Worm (Caenorhabditis elegans) whole organism, L3 larva: ENCODE results near the gene W02D7.8.

Source experiments
- R02D3.7 ChIP-seq: fragments of 150-350 bp; optimal IDR thresholded peaks from 2 replicates; lab custom pipeline; 2014; ENCODE audit warnings: missing biosample characterization, missing genetic modification characterization
- aly-2 ChIP-seq: fragments of 150-350 bp; optimal IDR thresholded peaks from 2 replicates; lab custom pipeline; 2014; ENCODE audit warnings: missing biosample characterization, missing genetic modification characterization
- ama-1 ChIP-seq: fragments of 150-350 bp; optimal IDR thresholded peaks from 2 replicates; lab custom pipeline; 2018
- ceh-82 ChIP-seq: fragments of 150-350 bp; optimal IDR thresholded peaks from 2 replicates; lab custom pipeline; 2014; ENCODE audit warnings: missing biosample characterization, missing genetic modification characterization
- ceh-9 ChIP-seq: sonication (generic microtip); optimal IDR thresholded peaks from 2 replicates; lab custom pipeline; 2018; ENCODE audit warnings: missing biosample characterization, missing genetic modification characterization
- daf-12 ChIP-seq: fragments of 150-350 bp; optimal IDR thresholded peaks from 2 replicates; lab custom pipeline; 2014; ENCODE audit warnings: missing biosample characterization, missing genetic modification reagents, missing genetic modification characterization
- egl-27 ChIP-seq: sonication (generic microtip); optimal IDR thresholded peaks from 4 replicates; lab custom pipeline; 2017; ENCODE audit warnings: missing biosample characterization, missing genetic modification reagents, missing genetic modification characterization
- egl-5 ChIP-seq: fragments of 150-350 bp; optimal IDR thresholded peaks from 2 replicates; lab custom pipeline; 2017; ENCODE audit warnings: missing biosample characterization, missing genetic modification reagents, missing genetic modification characterization, inconsistent platforms
- elt-1 ChIP-seq: fragments of 150-350 bp; optimal IDR thresholded peaks from 2 replicates; lab custom pipeline; 2014; ENCODE audit warnings: missing biosample characterization, missing genetic modification characterization
- elt-2 ChIP-seq: sonication (generic microtip); optimal IDR thresholded peaks from 2 replicates; lab custom pipeline; 2016; ENCODE audit warnings: missing genetic modification reagents, mild to moderate bottlenecking, missing genetic modification characterization, missing compliant biosample characterization
- elt-3 ChIP-seq, 3 experiments: fragments of 150-350 bp in 1 of 3; sonication (generic microtip) in 2 of 3; optimal IDR thresholded peaks; 2 replicates in 2 of 3; 4 replicates in 1 of 3; lab custom pipeline; 2014 to 2017; ENCODE audit warnings: missing biosample characterization in 3 of 3, missing genetic modification characterization in 3 of 3
- eor-1 ChIP-seq, 2 experiments: fragments of 150-350 bp; optimal IDR thresholded peaks; 2 replicates each; lab custom pipeline; 2014 to 2018; ENCODE audit warnings: missing biosample characterization in 2 of 2, missing genetic modification characterization in 2 of 2
- fkh-2 ChIP-seq: fragments of 150-350 bp; optimal IDR thresholded peaks from 2 replicates; lab custom pipeline; 2014; ENCODE audit warnings: missing biosample characterization, missing genetic modification reagents, missing genetic modification characterization
- fos-1 ChIP-seq: fragments of 150-350 bp; optimal IDR thresholded peaks from 2 replicates; lab custom pipeline; 2014; ENCODE audit warnings: missing biosample characterization, missing genetic modification characterization
- hmg-11 ChIP-seq: sonication (generic microtip); optimal IDR thresholded peaks from 2 replicates; lab custom pipeline; 2016; ENCODE audit warnings: missing genetic modification characterization, missing compliant biosample characterization
- jun-1 ChIP-seq: fragments of 150-350 bp; optimal IDR thresholded peaks from 2 replicates; lab custom pipeline; 2014; ENCODE audit warnings: missing biosample characterization, missing genetic modification reagents, missing genetic modification characterization
- lin-15B ChIP-seq: fragments of 150-350 bp; optimal IDR thresholded peaks from 2 replicates; lab custom pipeline; 2014; ENCODE audit warnings: missing biosample characterization, missing genetic modification characterization
- lin-39 ChIP-seq: fragments of 150-350 bp; optimal IDR thresholded peaks from 2 replicates; lab custom pipeline; 2018; ENCODE audit warnings: missing biosample characterization, missing genetic modification reagents, missing genetic modification characterization
- mdl-1 ChIP-seq: fragments of 150-350 bp; optimal IDR thresholded peaks from 2 replicates; lab custom pipeline; 2014; ENCODE audit warnings: missing biosample characterization, missing genetic modification characterization
- nhr-12 ChIP-seq: fragments of 150-350 bp; optimal IDR thresholded peaks from 2 replicates; lab custom pipeline; 2014; ENCODE audit warnings: missing biosample characterization, missing genetic modification characterization
- nhr-237 ChIP-seq: fragments of 150-350 bp; optimal IDR thresholded peaks from 2 replicates; lab custom pipeline; 2014; ENCODE audit warnings: missing biosample characterization, missing genetic modification characterization
- nhr-25 ChIP-seq: sonication (generic microtip); optimal IDR thresholded peaks from 2 replicates; lab custom pipeline; 2017; ENCODE audit warnings: missing biosample characterization, missing genetic modification characterization
- nhr-28 ChIP-seq: fragments of 150-350 bp; optimal IDR thresholded peaks from 2 replicates; lab custom pipeline; 2014; ENCODE audit warnings: missing biosample characterization, missing genetic modification characterization
- nhr-43 ChIP-seq: sonication (generic microtip); optimal IDR thresholded peaks from 2 replicates; lab custom pipeline; 2016; ENCODE audit warnings: mild to moderate bottlenecking, missing genetic modification characterization, missing compliant biosample characterization; ENCODE audit not compliant: poor library complexity, severe bottlenecking
- nhr-67 ChIP-seq: fragments of 150-350 bp; optimal IDR thresholded peaks from 2 replicates; lab custom pipeline; 2014; ENCODE audit warnings: missing biosample characterization, missing genetic modification characterization
- nhr-76 ChIP-seq: fragments of 150-350 bp; sonication (generic microtip); optimal IDR thresholded peaks from 5 replicates; lab custom pipeline; 2014; ENCODE audit warnings: missing biosample characterization, missing genetic modification characterization
- pha-4 ChIP-seq: fragments of 150-350 bp; optimal IDR thresholded peaks from 2 replicates; lab custom pipeline; 2014; ENCODE audit warnings: missing biosample characterization, missing genetic modification reagents, missing genetic modification characterization
- pqm-1 ChIP-seq: fragments of 150-350 bp; optimal IDR thresholded peaks from 2 replicates; lab custom pipeline; 2017; ENCODE audit warnings: missing biosample characterization, missing genetic modification characterization, inconsistent platforms
- sea-2 ChIP-seq: fragments of 150-350 bp; sonication (generic microtip); optimal IDR thresholded peaks from 4 replicates; lab custom pipeline; 2014; ENCODE audit warnings: missing biosample characterization, missing genetic modification reagents, missing genetic modification characterization
- skn-1 ChIP-seq: fragments of 150-350 bp; optimal IDR thresholded peaks from 2 replicates; lab custom pipeline; 2014; ENCODE audit warnings: missing biosample characterization, missing genetic modification characterization
- snpc-4 ChIP-seq: fragments of 150-350 bp; optimal IDR thresholded peaks from 2 replicates; lab custom pipeline; 2014; ENCODE audit warnings: missing biosample characterization, missing genetic modification characterization
- tbx-2 ChIP-seq: sonication (generic microtip); optimal IDR thresholded peaks from 2 replicates; lab custom pipeline; 2016; ENCODE audit warnings: mild to moderate bottlenecking, missing genetic modification characterization, missing compliant biosample characterization
- unc-39 ChIP-seq: sonication (generic microtip); optimal IDR thresholded peaks from 4 replicates; lab custom pipeline; 2017; ENCODE audit warnings: missing biosample characterization, missing genetic modification characterization
- zag-1 ChIP-seq: fragments of 150-350 bp; optimal IDR thresholded peaks from 2 replicates; lab custom pipeline; 2014; ENCODE audit warnings: missing biosample characterization, missing genetic modification characterization
- ztf-11 ChIP-seq: fragments of 150-350 bp; optimal IDR thresholded peaks from 2 replicates; lab custom pipeline; 2014; ENCODE audit warnings: missing biosample characterization, missing genetic modification characterization
- ztf-4 ChIP-seq: fragments of 150-350 bp; optimal IDR thresholded peaks from 2 replicates; lab custom pipeline; 2014; ENCODE audit warnings: missing biosample characterization, missing genetic modification characterization

W02D7.8 gene

DNA sequence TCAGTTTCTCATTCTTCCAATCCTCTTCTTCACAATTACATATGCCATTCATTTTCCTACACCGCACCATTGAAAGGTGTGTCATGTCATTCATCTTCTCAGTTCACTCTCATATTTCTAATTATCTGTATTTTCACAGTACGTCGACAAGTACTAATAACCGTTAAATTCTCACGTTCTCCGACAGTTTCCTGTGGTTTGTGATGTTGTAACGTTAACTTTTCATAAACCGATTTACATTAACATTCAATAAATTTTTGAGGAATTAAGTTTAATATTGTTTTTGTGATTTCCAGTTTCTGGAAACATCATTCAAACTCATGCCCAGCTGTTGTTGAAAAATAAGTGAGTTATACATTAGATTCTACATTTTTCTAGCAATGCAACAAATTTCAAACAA, 28.1 kb upstream of the W02D7.8 start, which contains the start of gene tmd-2:
TSS of gene tmd-2 (plus strand) at position 301 of the 400 bp plus-strand sequence.
- TF ChIP-seq egl-5 (tag; lab: Kevin White, UChicago) (no peak), nhr-76 (tag; lab: Kevin White, UChicago) (no peak), zag-1 (no peak), daf-12 (tag; lab: Kevin White, UChicago) (no peak), fos-1 (tag; lab: Kevin White, UChicago) (no peak), R02D3.7 (tag; lab: Kevin White, UChicago) (no peak), elt-3 (tag; optimal IDR thresholded peaks at IDR 0.05; lab: Kevin White, UChicago) (no peak), egl-27 (tag; lab: Kevin White, UChicago) (no peak), nhr-43 (tag; lab: Kevin White, UChicago) (no peak), nhr-28 (tag; lab: Kevin White, UChicago) (no peak), ceh-9 (no peak), fkh-2 (tag; lab: Kevin White, UChicago) (no peak), ztf-4 (tag; lab: Kevin White, UChicago) (no peak), elt-2 (tag; lab: Kevin White, UChicago) (no peak)

- TF ChIP-seq nhr-67 (tag; lab: Kevin White, UChicago) (no peak), sea-2 (GFP tag; lab: Kevin White, UChicago) (no peak), elt-2 (tag; lab: Kevin White, UChicago) (no peak), nhr-237 (tag; lab: Kevin White, UChicago) (no peak), snpc-4 (tag; lab: Kevin White, UChicago) (no peak), elt-1 (no peak), fkh-2 (tag; lab: Kevin White, UChicago) (no peak), eor-1 (tag; optimal IDR thresholded peaks at IDR 0.05; lab: Kevin White, UChicago) (no peak), nhr-43 (tag; lab: Kevin White, UChicago) (no peak), unc-39 (tag; lab: Kevin White, UChicago) (no peak), ceh-82 (no peak), nhr-76 (tag; lab: Kevin White, UChicago) (no peak), ztf-11 (tag; lab: Kevin White, UChicago) (no peak), pqm-1 (tag; lab: Kevin White, UChicago) (no peak), R02D3.7 (tag; lab: Kevin White, UChicago) (no peak)
Observed at ce11 chrV:8327080-8327479, 20.8 kb upstream of the W02D7.8 start.

DNA sequence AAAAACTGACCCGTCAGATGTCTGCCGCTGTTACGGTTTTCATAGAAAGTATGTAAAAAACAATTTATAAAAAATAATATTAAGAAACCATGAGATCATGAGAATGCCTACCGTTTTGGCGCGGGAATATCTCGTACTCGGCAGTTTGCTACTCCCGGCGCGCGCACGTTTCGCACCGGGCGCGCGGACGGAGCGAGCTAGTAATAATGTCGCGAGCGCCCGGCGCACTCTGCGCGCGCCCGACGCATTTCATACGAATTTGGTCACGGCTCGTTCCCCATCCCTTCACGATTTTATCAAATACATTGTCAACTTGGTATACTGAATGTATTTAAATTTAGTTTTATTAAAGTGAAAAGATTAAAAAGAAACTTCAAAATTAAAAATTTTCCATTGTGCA, 19.6 kb upstream of the W02D7.8 start:
- no peak for TF ChIP-seq R02D3.7 (tag; lab: Kevin White, UChicago)
- TF ChIP-seq skn-1 (tag; lab: Kevin White, UChicago): no peak
- no peak for TF ChIP-seq nhr-237 (tag; lab: Kevin White, UChicago)
- TF ChIP-seq nhr-25 (tag; lab: Kevin White, UChicago): no peak

DNA sequence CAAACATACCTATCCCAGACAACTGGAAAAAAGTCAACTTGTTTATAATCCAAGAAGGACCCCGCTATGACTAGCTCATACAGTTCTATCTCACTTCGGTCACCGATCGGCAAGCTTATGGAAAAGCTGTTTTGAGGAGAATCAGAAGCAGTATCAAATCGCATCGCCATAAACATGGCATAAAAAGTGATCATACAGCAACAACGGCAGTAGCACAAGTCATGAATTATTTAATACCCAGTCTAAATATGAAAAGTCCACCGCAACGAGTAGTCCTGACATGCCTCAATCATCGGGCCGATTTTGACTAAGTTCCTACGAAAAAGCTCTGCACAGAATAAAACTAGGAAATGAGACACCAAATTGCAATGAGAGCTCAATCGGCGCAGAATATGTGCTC, 17.3 kb upstream of the W02D7.8 start:
- no peak for TF ChIP-seq hmg-11 (tag; lab: Kevin White, UChicago)
- no peak for TF ChIP-seq fos-1 (tag; lab: Kevin White, UChicago)
- TF ChIP-seq zag-1: no peak
- TF ChIP-seq fkh-2 (tag; lab: Kevin White, UChicago): no peak
- no peak for TF ChIP-seq ceh-82
- TF ChIP-seq pqm-1 (tag; lab: Kevin White, UChicago): no peak
- TF ChIP-seq pha-4: no peak
- TF ChIP-seq nhr-76 (tag; lab: Kevin White, UChicago): no peak
- TF ChIP-seq lin-15B: no peak
- TF ChIP-seq jun-1 (tag; lab: Kevin White, UChicago): no peak
- no peak for TF ChIP-seq tbx-2
- no peak for TF ChIP-seq aly-2 (tag; lab: Kevin White, UChicago)
- TF ChIP-seq daf-12 (tag; lab: Kevin White, UChicago): no peak
- no peak for TF ChIP-seq egl-27 (tag; lab: Kevin White, UChicago)
- no peak for TF ChIP-seq ztf-11 (tag; lab: Kevin White, UChicago)
- TF ChIP-seq mdl-1 (tag; lab: Kevin White, UChicago): no peak
- no peak for TF ChIP-seq lin-39 (tag; lab: Kevin White, UChicago)
- no peak for TF ChIP-seq nhr-67 (tag; lab: Kevin White, UChicago)
- no peak for TF ChIP-seq R02D3.7 (tag; lab: Kevin White, UChicago)
- TF ChIP-seq, all 47 proteins: peak for 0

DNA sequence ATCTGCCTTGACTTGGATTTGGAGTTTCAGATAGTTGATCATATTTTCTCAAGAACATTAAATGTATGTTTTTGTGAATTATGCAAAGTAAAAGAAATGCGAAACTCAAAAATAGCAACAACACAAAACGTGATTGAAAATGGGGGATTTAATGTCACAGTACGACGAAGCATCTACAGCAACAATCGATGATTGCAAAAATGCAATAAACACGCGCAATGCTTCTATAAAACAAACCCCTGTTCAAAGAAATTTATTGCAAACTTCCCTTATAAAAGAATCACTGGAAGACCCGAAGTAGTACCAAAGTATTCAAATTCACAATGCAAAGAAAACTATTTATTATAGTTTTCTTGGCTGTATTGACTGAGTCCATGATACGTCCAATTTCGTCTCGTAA, 11.9 kb upstream of the W02D7.8 start, which contains the start of gene clec-219:
TSS of gene clec-219 (plus strand) at position 301 of the 400 bp plus-strand sequence.
- TF ChIP-seq ztf-4 (tag; lab: Kevin White, UChicago): no peak
- no peak for TF ChIP-seq skn-1 (tag; lab: Kevin White, UChicago)
- TF ChIP-seq snpc-4 (tag; lab: Kevin White, UChicago): no peak
- TF ChIP-seq hmg-11 (tag; lab: Kevin White, UChicago): no peak
- no peak for TF ChIP-seq elt-2 (tag; lab: Kevin White, UChicago)
- TF ChIP-seq ama-1 (lab: Kevin White, UChicago): no peak
- no peak for TF ChIP-seq mdl-1 (tag; lab: Kevin White, UChicago)
- TF ChIP-seq eor-1 (tag; optimal IDR thresholded peaks at IDR 0.05; lab: Kevin White, UChicago): no peak
- TF ChIP-seq nhr-12 (tag; lab: Kevin White, UChicago): no peak
- TF ChIP-seq elt-3 (tag; optimal IDR thresholded peaks at IDR 0.05; lab: Kevin White, UChicago): no peak
